Worm (Caenorhabditis elegans): Measurements from ENCODE around the gene T07G12.2.

ce11 chrIV:10500481-10500880 lies 30.0 kb upstream of the T07G12.2 start:
- TF ChIP-seq F10B5.3 (tag; optimal IDR thresholded peaks at IDR 0.05): no peak
- TF ChIP-seq mxl-2 (GFP tag; conservative IDR thresholded peaks at IDR 0.05): no peak
- TF ChIP-seq egl-27 (tag; optimal IDR thresholded peaks at IDR 0.05): no peak
- TF ChIP-seq pha-4 (GFP tag; IDR thresholded peaks at IDR 0.05): no peak
- no peak for TF ChIP-seq pha-4 (tag; optimal IDR thresholded peaks at IDR 0.05)
- no peak for TF ChIP-seq lin-15B (tag; optimal IDR thresholded peaks at IDR 0.05)
- TF ChIP-seq hlh-11 (tag; optimal IDR thresholded peaks at IDR 0.05): no peak
- TF ChIP-seq F26F4.8 (GFP tag; conservative IDR thresholded peaks at IDR 0.05): no peak
- no peak for TF ChIP-seq R02D3.7 (tag; optimal IDR thresholded peaks at IDR 0.05)
- TF ChIP-seq daf-12 (tag; optimal IDR thresholded peaks at IDR 0.05): no peak
- no peak for TF ChIP-seq duxl-1 (tag; optimal IDR thresholded peaks at IDR 0.05; ENCODE audit: poor library complexity)
- no peak for TF ChIP-seq jun-1 (tag; optimal IDR thresholded peaks at IDR 0.05)
